Fruit fly (Drosophila melanogaster) whole organism, prepupa: ENCODE measurements around the gene CG6834.

Source experiments
- Blimp-1 ChIP-seq: fragments of 200-800 bp; sonication (Bioruptor generic); optimal IDR thresholded peaks from 3 replicates; lab custom pipeline; 2017; ENCODE audit warnings: missing biosample characterization, missing genetic modification characterization, mild to moderate bottlenecking, moderate library complexity, missing genetic modification reagents
- CG10631 ChIP-seq: fragments of 200-800 bp; sonication (Bioruptor generic); optimal IDR thresholded peaks from 2 replicates; lab custom pipeline; 2016; ENCODE audit warnings: missing biosample characterization, missing genetic modification characterization
- CG11294 ChIP-seq: fragments of 200-800 bp; sonication (Bioruptor generic); IDR thresholded peaks from 2 replicates; pipeline ENCODE4 v1.3.6; 2022; ENCODE audit warnings: missing biosample characterization, missing genetic modification characterization
- CG11762 ChIP-seq: fragments of 200-800 bp; sonication (Bioruptor generic); optimal IDR thresholded peaks from 3 replicates; lab custom pipeline; 2016; ENCODE audit warnings: missing biosample characterization, missing genetic modification characterization; ENCODE audit not compliant: insufficient read depth
- CG11902 ChIP-seq: fragments of 200-800 bp; sonication (Bioruptor generic); optimal IDR thresholded peaks from 3 replicates; lab custom pipeline; 2016; ENCODE audit warnings: missing biosample characterization, missing genetic modification characterization
- CG15336 ChIP-seq: fragments of 200-800 bp; sonication (Bioruptor generic); IDR thresholded peaks from 2 replicates; pipeline ENCODE4 v1.3.6; 2022; ENCODE audit warnings: missing biosample characterization, missing genetic modification characterization
- CG1621 ChIP-seq: fragments of 200-800 bp; sonication (Bioruptor generic); optimal IDR thresholded peaks from 3 replicates; lab custom pipeline; 2018; ENCODE audit warnings: missing biosample characterization, mild to moderate bottlenecking, missing genetic modification characterization
- CG3032 ChIP-seq: fragments of 200-800 bp; optimal IDR thresholded peaks from 2 replicates; lab custom pipeline; 2019; ENCODE audit warnings: missing biosample characterization, mild to moderate bottlenecking, missing genetic modification characterization, moderate library complexity
- CG31627 ChIP-seq: fragments of 200-800 bp; sonication (Bioruptor generic); optimal IDR thresholded peaks from 3 replicates; lab custom pipeline; 2016; ENCODE audit warnings: missing biosample characterization, missing genetic modification characterization
- CG32006 ChIP-seq: fragments of 200-800 bp; sonication (Bioruptor generic); optimal IDR thresholded peaks from 3 replicates; lab custom pipeline; 2017; ENCODE audit warnings: missing biosample characterization, mild to moderate bottlenecking, missing genetic modification characterization
- CG34406 ChIP-seq: fragments of 200-800 bp; sonication (Bioruptor generic); optimal IDR thresholded peaks from 3 replicates; lab custom pipeline; 2016; ENCODE audit warnings: missing biosample characterization, missing genetic modification characterization
- CG6276 ChIP-seq: fragments of 200-800 bp; sonication (Bioruptor generic); optimal IDR thresholded peaks from 2 replicates; lab custom pipeline; 2017; ENCODE audit warnings: missing biosample characterization, mild to moderate bottlenecking, missing genetic modification characterization
- CG6808 ChIP-seq: fragments of 200-800 bp; sonication (Bioruptor generic); optimal IDR thresholded peaks from 3 replicates; lab custom pipeline; 2017; ENCODE audit warnings: missing biosample characterization, missing genetic modification characterization, mild to moderate bottlenecking, moderate library complexity, missing genetic modification reagents
- CG6854 ChIP-seq: fragments of 200-800 bp; sonication (Bioruptor generic); optimal IDR thresholded peaks from 2 replicates; lab custom pipeline; 2017; ENCODE audit warnings: missing biosample characterization, mild to moderate bottlenecking, missing genetic modification characterization
- CG7368 ChIP-seq: fragments of 200-800 bp; sonication (Bioruptor generic); optimal IDR thresholded peaks from 3 replicates; lab custom pipeline; 2016; ENCODE audit warnings: missing biosample characterization, missing genetic modification characterization
- CG8119 ChIP-seq: fragments of 200-800 bp; sonication (Bioruptor generic); IDR thresholded peaks from 3 replicates; pipeline ENCODE4 v1.3.6; 2022; ENCODE audit warnings: missing biosample characterization, missing genetic modification characterization
- CG8319 ChIP-seq: fragments of 200-800 bp; sonication (Bioruptor generic); optimal IDR thresholded peaks from 3 replicates; lab custom pipeline; 2016; ENCODE audit warnings: missing biosample characterization, missing genetic modification characterization
- CG9139 ChIP-seq: fragments of 200-800 bp; sonication (Bioruptor generic); optimal IDR thresholded peaks from 3 replicates; lab custom pipeline; 2017; ENCODE audit warnings: missing biosample characterization, mild to moderate bottlenecking, missing genetic modification characterization
- Eip78C ChIP-seq: fragments of 200-800 bp; sonication (Bioruptor generic); peaks from one replicate; lab custom pipeline; 2016; ENCODE audit warnings: missing biosample characterization, missing genetic modification characterization
- Eip93F ChIP-seq: fragments of 200-800 bp; sonication (Bioruptor generic); optimal IDR thresholded peaks from 2 replicates; lab custom pipeline; 2016; ENCODE audit warnings: missing biosample characterization, mild to moderate bottlenecking, missing genetic modification characterization
- Ets21C ChIP-seq: fragments of 200-800 bp; sonication (Bioruptor generic); optimal IDR thresholded peaks from 3 replicates; lab custom pipeline; 2016; ENCODE audit warnings: missing biosample characterization, missing genetic modification characterization
- Gug ChIP-seq: fragments of 200-800 bp; sonication (Bioruptor generic); IDR thresholded peaks from 2 replicates; pipeline ENCODE4 v1.3.6; 2022; ENCODE audit warnings: missing biosample characterization, missing genetic modification characterization
- Hr38 ChIP-seq: sonication (Bioruptor generic); optimal IDR thresholded peaks from 2 replicates; lab custom pipeline; 2016; ENCODE audit warnings: missing biosample characterization, missing genetic modification characterization
- Hr39 ChIP-seq: fragments of 200-800 bp; sonication (Bioruptor generic); optimal IDR thresholded peaks from 2 replicates; lab custom pipeline; 2016; ENCODE audit warnings: missing biosample characterization, missing genetic modification characterization
- Hr4 ChIP-seq: fragments of 200-800 bp; sonication (Bioruptor generic); optimal IDR thresholded peaks from 3 replicates; lab custom pipeline; 2016; ENCODE audit warnings: missing biosample characterization, missing genetic modification characterization
- Lpt ChIP-seq: fragments of 200-800 bp; sonication (Bioruptor generic); optimal IDR thresholded peaks from 3 replicates; lab custom pipeline; 2016; ENCODE audit warnings: missing biosample characterization, missing genetic modification characterization
- Met ChIP-seq: fragments of 200-800 bp; sonication (Bioruptor generic); optimal IDR thresholded peaks from 3 replicates; lab custom pipeline; 2016; ENCODE audit warnings: missing biosample characterization, missing genetic modification characterization
- OdsH ChIP-seq: fragments of 200-800 bp; sonication (Bioruptor generic); optimal IDR thresholded peaks from 3 replicates; lab custom pipeline; 2016; ENCODE audit warnings: missing biosample characterization, missing genetic modification characterization
- Smox ChIP-seq: fragments of 200-800 bp; sonication (Bioruptor generic); optimal IDR thresholded peaks from 3 replicates; lab custom pipeline; 2016; ENCODE audit warnings: missing biosample characterization, missing genetic modification characterization
- Sox102F ChIP-seq: fragments of 200-800 bp; sonication (Bioruptor generic); optimal IDR thresholded peaks from 2 replicates; lab custom pipeline; 2016; ENCODE audit warnings: missing biosample characterization, mild to moderate bottlenecking, missing genetic modification characterization
- achi ChIP-seq: fragments of 200-800 bp; sonication (Bioruptor generic); optimal IDR thresholded peaks from 3 replicates; lab custom pipeline; 2016; ENCODE audit warnings: missing biosample characterization, missing genetic modification characterization
- acj6 ChIP-seq: fragments of 200-800 bp; sonication (Bioruptor generic); optimal IDR thresholded peaks from 3 replicates; lab custom pipeline; 2016; ENCODE audit warnings: missing biosample characterization, missing genetic modification characterization
- cyc ChIP-seq: fragments of 200-800 bp; sonication (Bioruptor generic); optimal IDR thresholded peaks from 3 replicates; lab custom pipeline; 2016; ENCODE audit warnings: missing biosample characterization, missing genetic modification characterization
- dac ChIP-seq: fragments of 200-800 bp; sonication (Bioruptor generic); optimal IDR thresholded peaks from 2 replicates; lab custom pipeline; 2017; ENCODE audit warnings: missing biosample characterization, mild to moderate bottlenecking, missing genetic modification characterization
- dsx ChIP-seq: fragments of 200-800 bp; optimal IDR thresholded peaks from 3 replicates; lab custom pipeline; 2019; ENCODE audit warnings: missing biosample characterization, mild to moderate bottlenecking, missing genetic modification characterization, moderate library complexity; ENCODE audit not compliant: poor library complexity, severe bottlenecking
- eg ChIP-seq: fragments of 200-800 bp; sonication (Bioruptor generic); IDR thresholded peaks from 3 replicates; pipeline ENCODE4 v1.3.6; 2022; ENCODE audit warnings: missing biosample characterization, missing genetic modification characterization
- fd59A ChIP-seq: fragments of 200-800 bp; sonication (Bioruptor generic); optimal IDR thresholded peaks from 2 replicates; lab custom pipeline; 2017; ENCODE audit warnings: missing biosample characterization, mild to moderate bottlenecking, missing genetic modification characterization, missing genetic modification reagents
- lz ChIP-seq: fragments of 200-800 bp; sonication (Bioruptor generic); optimal IDR thresholded peaks from 3 replicates; lab custom pipeline; 2016; ENCODE audit warnings: missing biosample characterization, missing genetic modification characterization
- pdm3 ChIP-seq: fragments of 200-800 bp; sonication (Bioruptor generic); optimal IDR thresholded peaks from 3 replicates; lab custom pipeline; 2016; ENCODE audit warnings: missing biosample characterization, missing genetic modification characterization
- salr ChIP-seq, 2 experiments: fragments of 200-800 bp; sonication (Bioruptor generic); optimal IDR thresholded peaks; 3 replicates each; lab custom pipeline; 2016 to 2018; ENCODE audit warnings: missing biosample characterization in 2 of 2, missing genetic modification characterization in 2 of 2, mild to moderate bottlenecking in 1 of 2
- spab ChIP-seq: fragments of 200-800 bp; sonication (Bioruptor generic); optimal IDR thresholded peaks from 2 replicates; lab custom pipeline; 2017; ENCODE audit warnings: missing biosample characterization, mild to moderate bottlenecking, missing genetic modification characterization, missing genetic modification reagents
- ss ChIP-seq, 2 experiments: fragments of 200-800 bp; sonication (Bioruptor generic); optimal IDR thresholded peaks; 2 replicates in 1 of 2; 3 replicates in 1 of 2; lab custom pipeline; 2017 to 2018; ENCODE audit warnings: mild to moderate bottlenecking in 2 of 2, missing biosample characterization in 2 of 2, missing genetic modification characterization in 2 of 2, moderate library complexity in 1 of 2
- svp ChIP-seq: fragments of 200-800 bp; sonication (Bioruptor generic); peaks from one replicate; lab custom pipeline; 2016; ENCODE audit warnings: missing biosample characterization, missing genetic modification characterization
- vri ChIP-seq: fragments of 200-800 bp; sonication (Bioruptor generic); optimal IDR thresholded peaks from 3 replicates; lab custom pipeline; 2016; ENCODE audit warnings: missing biosample characterization, mild to moderate bottlenecking, missing genetic modification characterization

The CG6834 gene

dm6 chr3R:11655873-11656374, 32.0 kb downstream of the CG6834 start, which contains the start of gene CG42327 (continued):
- TF ChIP-seq svp (GFP tag; lab: Kevin White, UChicago) (peak; percentile 96), CG8319 (peak; percentile 85), CG9139 (peak; percentile 78), lz (peak; percentile 91), acj6 (GFP tag; lab: Kevin White, UChicago) (peak; percentile 96), eg (GFP tag; lab: Robert Waterston, UW) (peak; percentile 98), OdsH (GFP tag; lab: Kevin White, UChicago) (peak; percentile 98), CG6808 (GFP tag; lab: Kevin White, UChicago) (peak; percentile 83), ss (GFP tag; optimal IDR thresholded peaks at IDR 0.05; lab: Kevin White, UChicago) (peak; percentile 81 to 85), dsx (GFP tag; lab: Kevin White, UChicago) (peak; percentile 87), CG7368 (GFP tag; lab: Kevin White, UChicago) (peak; percentile 95), CG8119 (GFP tag; lab: Robert Waterston, UW) (peak; percentile 99), CG15336 (GFP tag; lab: Robert Waterston, UW) (peak; percentile 99), CG31627 (GFP tag; lab: Kevin White, UChicago) (peak; percentile 90), spab (GFP tag; lab: Kevin White, UChicago) (peak; percentile 90), achi (peak; percentile 97), Met (GFP tag; lab: Kevin White, UChicago) (peak; percentile 94), vri (GFP tag; lab: Kevin White, UChicago) (peak; percentile 93), CG3032 (tag; lab: Kevin White, UChicago) (peak; percentile 88), Hr38 (GFP tag; lab: Kevin White, UChicago) (no peak), Hr39 (GFP tag; lab: Kevin White, UChicago) (peak; percentile 86), CG11294 (GFP tag; lab: Robert Waterston, UW) (peak; percentile 90), CG10631 (peak; percentile 97), CG32006 (GFP tag; lab: Kevin White, UChicago) (peak; percentile 98), Ets21C (GFP tag; lab: Kevin White, UChicago) (peak; percentile 87), CG11902 (GFP tag; lab: Kevin White, UChicago) (peak; percentile 81)

dm6 chr3R:11650105-11651039, 37.6 kb downstream of the CG6834 start, which contains the start of the genes Csk and Elp1:
Gene Csk, minus strand, starts transcription at chr3R:11650706.
Gene Elp1, plus strand, starts transcription at chr3R:11650971.
- TF ChIP-seq Hr4 (GFP tag; lab: Kevin White, UChicago) (peak; percentile 45), dsx (GFP tag; lab: Kevin White, UChicago) (no peak), Blimp-1 (no peak), CG7368 (GFP tag; lab: Kevin White, UChicago) (no peak), spab (GFP tag; lab: Kevin White, UChicago) (no peak), CG34406 (no peak), salr (GFP tag; optimal IDR thresholded peaks at IDR 0.05; lab: Kevin White, UChicago) (no peak), CG6276 (GFP tag; lab: Kevin White, UChicago) (no peak), CG11762 (GFP tag; lab: Kevin White, UChicago) (no peak), CG11902 (GFP tag; lab: Kevin White, UChicago) (peak; percentile 7), Smox (peak; percentile 29), Met (GFP tag; lab: Kevin White, UChicago) (peak; percentile 60), CG31627 (GFP tag; lab: Kevin White, UChicago) (peak; percentile 38), pdm3 (GFP tag; lab: Kevin White, UChicago) (peak; percentile 44), Lpt (GFP tag; lab: Kevin White, UChicago) (peak; percentile 2), Gug (GFP tag; lab: Robert Waterston, UW) (peak; percentile 41; the same call in 1 of the 2 replicates), CG15336 (GFP tag; lab: Robert Waterston, UW) (no peak), Sox102F (GFP tag; lab: Kevin White, UChicago) (peak; percentile 57), vri (GFP tag; lab: Kevin White, UChicago) (peak; percentile 10), Hr39 (GFP tag; lab: Kevin White, UChicago) (peak; percentile 41), OdsH (GFP tag; lab: Kevin White, UChicago) (peak; percentile 58), CG6854 (GFP tag; lab: Kevin White, UChicago) (no peak), cyc (GFP tag; lab: Kevin White, UChicago) (peak; percentile 51), CG1621 (tag; lab: Kevin White, UChicago) (no peak), Eip93F (GFP tag; lab: Kevin White, UChicago) (peak; percentile 38), fd59A (peak; percentile 9), Eip78C (GFP tag; lab: Kevin White, UChicago) (peak; percentile 70), CG9139 (no peak), achi (peak; percentile 57), eg (GFP tag; lab: Robert Waterston, UW) (peak; percentile 37; the same call in 1 of the 3 replicates), lz (peak; percentile 45), CG11294 (GFP tag; lab: Robert Waterston, UW) (no peak), dac (GFP tag; lab: Kevin White, UChicago) (peak; percentile 3)
